Worm (Caenorhabditis elegans) whole organism, late embryonic: ENCODE data around the gene chil-14.

Source experiments
- C08G9.2 ChIP-seq: sonication (generic microtip); optimal IDR thresholded peaks from 2 replicates; lab custom pipeline; 2016; ENCODE audit warnings: mild to moderate bottlenecking, missing genetic modification characterization, moderate library complexity, missing compliant biosample characterization
- F13H6.1 ChIP-seq: sonication (generic microtip); optimal IDR thresholded peaks from 2 replicates; lab custom pipeline; 2016; ENCODE audit warnings: missing genetic modification characterization, missing compliant biosample characterization
- ama-1 ChIP-seq: fragments of 150-350 bp; optimal IDR thresholded peaks from 2 replicates; lab custom pipeline; 2014
- ceh-9 ChIP-seq: sonication (generic microtip); optimal IDR thresholded peaks from 2 replicates; lab custom pipeline; 2016; ENCODE audit warnings: mild to moderate bottlenecking, missing genetic modification characterization, inconsistent platforms, missing compliant biosample characterization
- eyg-1 ChIP-seq: sonication (generic microtip); optimal IDR thresholded peaks from 2 replicates; lab custom pipeline; 2016; ENCODE audit warnings: missing genotype, missing genetic modification characterization, missing compliant biosample characterization
- hlh-13 ChIP-seq: fragments of 200-800 bp; sonication (Bioruptor generic); optimal IDR thresholded peaks from 2 replicates; lab custom pipeline; 2018; ENCODE audit warnings: mild to moderate bottlenecking, missing genetic modification characterization, missing compliant biosample characterization
- hlh-30 ChIP-seq: sonication (generic microtip); optimal IDR thresholded peaks from 2 replicates; lab custom pipeline; 2017; ENCODE audit warnings: antibody characterized with exemption, missing genetic modification characterization, missing compliant biosample characterization; ENCODE audit not compliant: insufficient read depth
- pha-2 ChIP-seq: sonication (generic microtip); optimal IDR thresholded peaks from 2 replicates; lab custom pipeline; 2017; ENCODE audit warnings: mild to moderate bottlenecking, missing genetic modification characterization, missing compliant biosample characterization
- pha-4 ChIP-seq: fragments of 150-350 bp; optimal IDR thresholded peaks from 2 replicates; lab custom pipeline; 2018; ENCODE audit warnings: missing biosample characterization, missing genetic modification reagents, missing genetic modification characterization
- pqm-1 ChIP-seq: sonication (generic microtip); optimal IDR thresholded peaks from 2 replicates; lab custom pipeline; 2016; ENCODE audit warnings: missing genetic modification characterization, missing compliant biosample characterization
- ref-2 ChIP-seq: sonication (generic microtip); optimal IDR thresholded peaks from 2 replicates; lab custom pipeline; 2016; ENCODE audit warnings: missing genetic modification characterization, missing compliant biosample characterization
- syd-9 ChIP-seq: sonication (generic microtip); optimal IDR thresholded peaks from 2 replicates; lab custom pipeline; 2016; ENCODE audit warnings: mild to moderate bottlenecking, missing genetic modification characterization, moderate library complexity, missing compliant biosample characterization
- tbx-7 ChIP-seq: sonication (generic microtip); optimal IDR thresholded peaks from 2 replicates; lab custom pipeline; 2016; ENCODE audit warnings: missing genotype, missing genetic modification characterization, missing compliant biosample characterization
- ztf-16 ChIP-seq: sonication (generic microtip); optimal IDR thresholded peaks from 2 replicates; lab custom pipeline; 2017; ENCODE audit warnings: missing genetic modification characterization, missing compliant biosample characterization

- TF ChIP-seq pqm-1, result no peak
- TF ChIP-seq hlh-13, result no peak
- TF ChIP-seq C08G9.2, result no peak
- no peak for TF ChIP-seq ama-1
- TF ChIP-seq F13H6.1 (tag; lab: Kevin White, UChicago), result no peak
- TF ChIP-seq ceh-9 (tag; lab: Kevin White, UChicago), result no peak
- no peak for TF ChIP-seq eyg-1 (tag; lab: Kevin White, UChicago)
- TF ChIP-seq hlh-30 (tag; lab: Kevin White, UChicago), result no peak
- TF ChIP-seq syd-9 (tag; lab: Kevin White, UChicago), result no peak
- no peak for TF ChIP-seq pha-2 (tag; lab: Kevin White, UChicago)
- no peak for TF ChIP-seq tbx-7 (tag; lab: Kevin White, UChicago)
- no peak for TF ChIP-seq ref-2
- no peak for TF ChIP-seq ztf-16 (tag; lab: Kevin White, UChicago)
- TF ChIP-seq pha-4 (tag; lab: Kevin White, UChicago), result no peak
Measured at ce11 chrV:1456614-1457013, 1.8 kb downstream of the chil-14 start.
